Fruit fly (Drosophila melanogaster) whole organism, embryonic: ENCODE measurements around the gene DENR.

ENCODE experiments used
- BEAF-32 ChIP-seq: fragments of 200-800 bp; sonication (Bioruptor generic); optimal IDR thresholded peaks from 3 replicates; lab custom pipeline; 2017; ENCODE audit warnings: missing biosample characterization, missing genetic modification characterization, mild to moderate bottlenecking, moderate library complexity, missing genetic modification reagents
- CG11247 ChIP-seq: fragments of 200-800 bp; sonication (Bioruptor generic); IDR thresholded peaks from 2 replicates; pipeline ENCODE4 v1.3.6; 2022; ENCODE audit warnings: missing biosample characterization, missing genetic modification characterization
- CG12236 ChIP-seq: fragments of 200-800 bp; sonication (Bioruptor generic); optimal IDR thresholded peaks from 2 replicates; lab custom pipeline; 2016; ENCODE audit warnings: missing biosample characterization, missing genetic modification characterization
- CG13424 ChIP-seq: fragments of 200-800 bp; sonication (Bioruptor generic); optimal IDR thresholded peaks from 2 replicates; lab custom pipeline; 2019; ENCODE audit warnings: missing biosample characterization, mild to moderate bottlenecking, missing genetic modification characterization, moderate library complexity
- CG13624 ChIP-seq: fragments of 200-800 bp; sonication (Bioruptor generic); optimal IDR thresholded peaks from 2 replicates; lab custom pipeline; 2016; ENCODE audit warnings: missing biosample characterization, missing genetic modification characterization
- CG14710 ChIP-seq: fragments of 200-800 bp; sonication (Bioruptor generic); optimal IDR thresholded peaks from 3 replicates; lab custom pipeline; 2019; ENCODE audit warnings: missing biosample characterization, mild to moderate bottlenecking, missing genetic modification characterization, moderate library complexity
- CG15269 ChIP-seq: fragments of 200-800 bp; sonication (Bioruptor generic); optimal IDR thresholded peaks from 2 replicates; lab custom pipeline; 2018; ENCODE audit warnings: missing biosample characterization, mild to moderate bottlenecking, missing genetic modification characterization, moderate library complexity
- CG16863 ChIP-seq: fragments of 200-800 bp; sonication (Bioruptor generic); optimal IDR thresholded peaks from 3 replicates; lab custom pipeline; 2016; ENCODE audit warnings: missing biosample characterization, missing genetic modification characterization
- CG17361 ChIP-seq: fragments of 200-800 bp; sonication (Bioruptor generic); IDR thresholded peaks from 3 replicates; pipeline ENCODE4 v1.3.6; 2022; ENCODE audit warnings: missing biosample characterization, missing genetic modification characterization
- CG18262 ChIP-seq: fragments of 200-800 bp; optimal IDR thresholded peaks from 3 replicates; lab custom pipeline; 2019; ENCODE audit warnings: missing biosample characterization, mild to moderate bottlenecking, missing genetic modification characterization, moderate library complexity
- CG2116 ChIP-seq: fragments of 200-800 bp; sonication (Bioruptor generic); optimal IDR thresholded peaks from 3 replicates; lab custom pipeline; 2018; ENCODE audit warnings: missing biosample characterization, mild to moderate bottlenecking, missing genetic modification characterization
- CG30403 ChIP-seq: fragments of 200-800 bp; sonication (Bioruptor generic); optimal IDR thresholded peaks from 3 replicates; lab custom pipeline; 2016; ENCODE audit warnings: missing biosample characterization, missing genetic modification characterization
- CG3065 ChIP-seq: fragments of 200-800 bp; sonication (Bioruptor generic); optimal IDR thresholded peaks from 2 replicates; lab custom pipeline; 2016; ENCODE audit warnings: missing biosample characterization, missing genetic modification characterization
- CG4854 ChIP-seq: fragments of 200-800 bp; sonication (Bioruptor generic); optimal IDR thresholded peaks from 2 replicates; lab custom pipeline; 2016; ENCODE audit warnings: missing biosample characterization, missing genetic modification characterization, inconsistent platforms
- CG9797 ChIP-seq: fragments of 200-800 bp; sonication (Bioruptor generic); optimal IDR thresholded peaks from 3 replicates; lab custom pipeline; 2018; ENCODE audit warnings: missing biosample characterization, mild to moderate bottlenecking, missing genetic modification characterization
- CG9817 ChIP-seq: fragments of 200-800 bp; sonication (Bioruptor generic); optimal IDR thresholded peaks from 2 replicates; lab custom pipeline; 2018; ENCODE audit warnings: missing biosample characterization, mild to moderate bottlenecking, missing genetic modification characterization, moderate library complexity
- CoRest ChIP-seq: fragments of 200-800 bp; sonication (Bioruptor generic); optimal IDR thresholded peaks from 3 replicates; lab custom pipeline; 2018; ENCODE audit warnings: missing biosample characterization, mild to moderate bottlenecking, missing genetic modification characterization, moderate library complexity
- Dbx ChIP-seq: fragments of 200-800 bp; sonication (Bioruptor generic); IDR thresholded peaks from 3 replicates; pipeline ENCODE4 v1.3.6; 2022; ENCODE audit warnings: missing biosample characterization, missing genetic modification characterization
- Doc3 ChIP-seq: fragments of 200-800 bp; sonication (Bioruptor generic); IDR thresholded peaks from 3 replicates; pipeline ENCODE4 v1.3.6; 2022; ENCODE audit warnings: missing biosample characterization, missing genetic modification characterization; ENCODE audit not compliant: partially characterized antibody
- Dp ChIP-seq: fragments of 200-800 bp; sonication (Bioruptor generic); optimal IDR thresholded peaks from 2 replicates; lab custom pipeline; 2018; ENCODE audit warnings: missing biosample characterization, mild to moderate bottlenecking, missing genetic modification characterization, moderate library complexity
- Dref ChIP-seq: fragments of 200-800 bp; sonication (Bioruptor generic); IDR thresholded peaks from 2 replicates; pipeline ENCODE4 v1.3.6; 2022; ENCODE audit warnings: missing biosample characterization, missing genetic modification characterization
- E2f2 ChIP-seq: fragments of 200-800 bp; sonication (Bioruptor generic); IDR thresholded peaks from 2 replicates; pipeline ENCODE4 v1.3.6; 2022; ENCODE audit warnings: missing biosample characterization, missing genetic modification characterization
- Fer2 ChIP-seq: fragments of 200-800 bp; sonication (Bioruptor generic); optimal IDR thresholded peaks from 2 replicates; lab custom pipeline; 2018; ENCODE audit warnings: missing biosample characterization, mild to moderate bottlenecking, missing genetic modification characterization, moderate library complexity
- Med ChIP-seq: fragments of 200-800 bp; sonication (Bioruptor generic); peaks from one replicate; lab custom pipeline; 2016; ENCODE audit warnings: missing biosample characterization, missing genetic modification characterization, mild to moderate bottlenecking, inconsistent platforms, moderate library complexity
- Mrtf ChIP-seq: fragments of 200-800 bp; sonication (Bioruptor generic); IDR thresholded peaks from 3 replicates; pipeline ENCODE4 v1.3.6; 2022; ENCODE audit warnings: missing biosample characterization, missing genetic modification characterization
- Myb ChIP-seq: fragments of 200-800 bp; sonication (Bioruptor generic); optimal IDR thresholded peaks from 2 replicates; lab custom pipeline; 2016; ENCODE audit warnings: missing biosample characterization, missing genetic modification characterization
- Sry-β ChIP-seq: fragments of 200-800 bp; sonication (Bioruptor generic); optimal IDR thresholded peaks from 2 replicates; lab custom pipeline; 2018; ENCODE audit warnings: missing biosample characterization, mild to moderate bottlenecking, missing genetic modification characterization, moderate library complexity
- YL-1 ChIP-seq: fragments of 200-800 bp; sonication (Bioruptor generic); optimal IDR thresholded peaks from 3 replicates; lab custom pipeline; 2017; ENCODE audit warnings: missing biosample characterization, mild to moderate bottlenecking, missing genetic modification characterization
- en ChIP-seq: fragments of 200-800 bp; sonication (Bioruptor generic); optimal IDR thresholded peaks from 2 replicates; lab custom pipeline; 2016; ENCODE audit warnings: missing biosample characterization, missing genetic modification characterization
- gfzf ChIP-seq: fragments of 200-800 bp; sonication (Bioruptor generic); optimal IDR thresholded peaks from 2 replicates; lab custom pipeline; 2016; ENCODE audit warnings: missing biosample characterization, mild to moderate bottlenecking, missing genetic modification characterization, moderate library complexity
- grau ChIP-seq: fragments of 200-800 bp; optimal IDR thresholded peaks from 3 replicates; lab custom pipeline; 2019; ENCODE audit warnings: missing biosample characterization, mild to moderate bottlenecking, missing genetic modification characterization, moderate library complexity
- lilli ChIP-seq: fragments of 200-800 bp; sonication (Bioruptor generic); optimal IDR thresholded peaks from 3 replicates; lab custom pipeline; 2016; ENCODE audit warnings: missing biosample characterization, missing genetic modification characterization
- nmo ChIP-seq: fragments of 200-800 bp; sonication (Bioruptor generic); optimal IDR thresholded peaks from 2 replicates; lab custom pipeline; 2018; ENCODE audit warnings: missing biosample characterization, mild to moderate bottlenecking, missing genetic modification characterization, moderate library complexity
- pb ChIP-seq: fragments of 200-800 bp; sonication (Bioruptor generic); optimal IDR thresholded peaks from 3 replicates; lab custom pipeline; 2016; ENCODE audit warnings: missing biosample characterization, missing genetic modification characterization
- phol ChIP-seq: fragments of 200-800 bp; sonication (Bioruptor generic); optimal IDR thresholded peaks from 3 replicates; lab custom pipeline; 2018; ENCODE audit warnings: missing biosample characterization, mild to moderate bottlenecking, missing genetic modification characterization, moderate library complexity
- pzg ChIP-seq: fragments of 200-800 bp; sonication (Bioruptor generic); optimal IDR thresholded peaks from 3 replicates; lab custom pipeline; 2018; ENCODE audit warnings: missing biosample characterization, mild to moderate bottlenecking, missing genetic modification characterization, moderate library complexity
- row ChIP-seq: fragments of 200-800 bp; sonication (Bioruptor generic); IDR thresholded peaks from 3 replicates; pipeline ENCODE4 v1.3.6; 2022; ENCODE audit warnings: missing biosample characterization, missing genetic modification characterization
- sd ChIP-seq: fragments of 200-800 bp; sonication (Bioruptor generic); optimal IDR thresholded peaks from 3 replicates; lab custom pipeline; 2018; ENCODE audit warnings: missing biosample characterization, mild to moderate bottlenecking, missing genetic modification characterization, moderate library complexity
- shn ChIP-seq: fragments of 200-800 bp; sonication (Bioruptor generic); optimal IDR thresholded peaks from 3 replicates; lab custom pipeline; 2016; ENCODE audit warnings: missing biosample characterization, missing genetic modification characterization
- slou ChIP-seq: fragments of 200-800 bp; sonication (Bioruptor generic); optimal IDR thresholded peaks from 3 replicates; lab custom pipeline; 2016; ENCODE audit warnings: missing biosample characterization, missing genetic modification characterization
- stwl ChIP-seq: fragments of 200-800 bp; sonication (Bioruptor generic); optimal IDR thresholded peaks from 3 replicates; lab custom pipeline; 2018; ENCODE audit warnings: missing biosample characterization, mild to moderate bottlenecking, missing genetic modification characterization, moderate library complexity
- trem ChIP-seq: fragments of 200-800 bp; optimal IDR thresholded peaks from 3 replicates; lab custom pipeline; 2019; ENCODE audit warnings: missing biosample characterization, mild to moderate bottlenecking, missing genetic modification characterization, moderate library complexity
- unpg ChIP-seq: fragments of 200-800 bp; sonication (Bioruptor generic); optimal IDR thresholded peaks from 3 replicates; lab custom pipeline; 2018; ENCODE audit warnings: missing biosample characterization, mild to moderate bottlenecking, missing genetic modification characterization, moderate library complexity
- vnd ChIP-seq: fragments of 200-800 bp; sonication (Bioruptor generic); IDR thresholded peaks from 3 replicates; pipeline ENCODE4 v1.3.6; 2022; ENCODE audit warnings: missing biosample characterization, missing genetic modification characterization; ENCODE audit not compliant: partially characterized antibody

Gene DENR

dm6 chrX:16884280-16884679 is 2.1 kb downstream of the DENR start, which contains the start of the genes Nprl2 and Polr3I (continued):
- peak; percentile 57 for TF ChIP-seq stwl
- TF ChIP-seq Doc3 (GFP tag; lab: Robert Waterston, UW): 0 out of 3 replicates have a peak, but pooled peaks have one; percentile 18
- no peak for TF ChIP-seq slou
- TF ChIP-seq CG14710 (tag; lab: Kevin White, UChicago): peak; percentile 20
- TF ChIP-seq lilli (GFP tag; lab: Kevin White, UChicago): no peak
- TF ChIP-seq CG9797 (GFP tag; lab: Kevin White, UChicago): peak; percentile 58
- peak; percentile 41 for TF ChIP-seq trem
- TF ChIP-seq Mrtf (GFP tag; lab: Robert Waterston, UW): no peak
- TF ChIP-seq CG3065: no peak
- peak; percentile 29 for TF ChIP-seq YL-1 (GFP tag; lab: Kevin White, UChicago)
- TF ChIP-seq Dbx: no peak
- TF ChIP-seq CG11247: no peak
- no peak for TF ChIP-seq en
- TF ChIP-seq CG17361 (GFP tag; lab: Robert Waterston, UW): no peak
- no peak for TF ChIP-seq CG12236 (GFP tag; lab: Kevin White, UChicago)
- TF ChIP-seq Fer2 (tag; lab: Kevin White, UChicago): no peak
- TF ChIP-seq Med (GFP tag; lab: Kevin White, UChicago): peak; percentile 44
- peak; percentile 57 for TF ChIP-seq BEAF-32 (GFP tag; lab: Kevin White, UChicago)
- no peak for TF ChIP-seq pb

DNA sequence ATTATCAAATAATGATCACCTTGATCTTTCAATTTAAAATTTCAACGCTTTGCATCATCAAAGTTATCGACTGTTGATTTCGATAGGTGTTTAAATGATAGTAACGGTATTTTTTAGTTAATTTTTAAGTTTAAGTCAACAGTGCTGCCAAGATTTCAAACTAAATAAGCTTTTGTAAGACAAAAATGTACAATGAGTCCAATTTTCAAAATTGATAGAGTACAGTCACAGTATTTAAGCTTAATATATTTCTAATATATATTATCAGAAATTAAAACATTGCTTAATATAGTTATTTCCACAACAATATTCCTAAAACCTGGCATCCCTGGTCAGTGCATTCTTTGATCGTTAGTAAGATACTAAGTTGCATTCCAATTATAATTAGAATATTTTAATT is 5.3 kb downstream of the DENR start, which contains the start of gene CG4872:
TSS of gene CG4872 (plus strand) at position 333 of the 400 bp plus-strand sequence.
- TF ChIP-seq CG4854 (no peak), CG18262 (tag; lab: Kevin White, UChicago) (peak; percentile 0), CG15269 (tag; lab: Kevin White, UChicago) (no peak), CoRest (peak; percentile 16), Dref (peak; percentile 46), BEAF-32 (GFP tag; lab: Kevin White, UChicago) (peak; percentile 5), Dp (GFP tag; lab: Kevin White, UChicago) (peak; percentile 20), CG9817 (no peak), E2f2 (GFP tag; lab: Robert Waterston, UW) (peak; percentile 41; the same call in 1 of the 2 replicates), CG30403 (GFP tag; lab: Kevin White, UChicago) (peak; percentile 3), Sry-β (GFP tag; lab: Kevin White, UChicago) (peak; percentile 57), CG13624 (GFP tag; lab: Kevin White, UChicago) (no peak), gfzf (peak; percentile 44), Myb (GFP tag; lab: Kevin White, UChicago) (peak; percentile 79), vnd (GFP tag; lab: Robert Waterston, UW) (no peak), nmo (GFP tag; lab: Kevin White, UChicago) (peak; percentile 16), CG13424 (peak; percentile 12), CG14710 (tag; lab: Kevin White, UChicago) (peak; percentile 4), pzg (GFP tag; lab: Kevin White, UChicago) (peak; percentile 8), unpg (peak; percentile 8), CG2116 (GFP tag; lab: Kevin White, UChicago) (peak; percentile 31), grau (tag; lab: Kevin White, UChicago) (peak; percentile 13), CG16863 (no peak), shn (GFP tag; lab: Kevin White, UChicago) (no peak), stwl (peak; percentile 7), phol (tag; lab: Kevin White, UChicago) (peak; percentile 3), sd (peak; percentile 45), row (GFP tag; lab: Robert Waterston, UW) (peak; percentile 42)
- TF ChIP-seq, all 482 proteins: peak for 21
